Worm (Caenorhabditis elegans): ENCODE data around the gene E02H9.7.
"Not testable (repeated sequence)": the region's sequence is repeated elsewhere in the genome, so short reads cannot be mapped to it uniquely, and the experiment has no call there.

ce11 chrIII:2455456-2455855, 10.0 kb upstream of the E02H9.7 start:
- not testable (repeated sequence) for TF ChIP-seq ceh-24 (tag; optimal IDR thresholded peaks at IDR 0.05); fax-1 (tag; optimal IDR thresholded peaks at IDR 0.05); tbx-7 (tag; optimal IDR thresholded peaks at IDR 0.05); T23F11.4 (GFP tag; optimal IDR thresholded peaks at IDR 0.05); pag-3 (tag; optimal IDR thresholded peaks at IDR 0.05; ENCODE audit: borderline replicate concordance); sox-2 (GFP tag; IDR thresholded peaks at IDR 0.05); fkh-10 (GFP tag; optimal IDR thresholded peaks at IDR 0.05); ahr-1 (tag; optimal IDR thresholded peaks at IDR 0.05); ama-1 (optimal IDR thresholded peaks at IDR 0.05); dmd-4 (tag; optimal IDR thresholded peaks at IDR 0.05; ENCODE audit: borderline replicate concordance); pha-4 (tag; optimal IDR thresholded peaks at IDR 0.05); unc-55 (GFP tag; optimal IDR thresholded peaks at IDR 0.05)
